Fruit fly (Drosophila melanogaster) whole organism, embryonic: ENCODE measurements around the gene kibra.
A peak's percentile ranks its signal among the peaks of the same experiment; 100 is the strongest.

Experiments used
- Ada2b ChIP-seq: fragments of 200-800 bp; sonication (Bioruptor generic); IDR thresholded peaks from 2 replicates; pipeline ENCODE4 v1.3.6; 2022; ENCODE audit warnings: missing biosample characterization, missing genetic modification characterization
- Atf3 ChIP-seq: fragments of 200-800 bp; sonication (Bioruptor generic); optimal IDR thresholded peaks from 3 replicates; lab custom pipeline; 2016; ENCODE audit warnings: missing biosample characterization, missing genetic modification characterization
- B-H1 ChIP-seq: fragments of 200-800 bp; sonication (Bioruptor generic); IDR thresholded peaks from 3 replicates; pipeline ENCODE4 v1.3.6; 2022; ENCODE audit warnings: missing biosample characterization, missing genetic modification characterization
- CG10565 ChIP-seq: fragments of 200-800 bp; sonication (Bioruptor generic); optimal IDR thresholded peaks from 3 replicates; lab custom pipeline; 2016; ENCODE audit warnings: missing biosample characterization, mild to moderate bottlenecking, missing genetic modification characterization
- CG10979 ChIP-seq: fragments of 200-800 bp; sonication (Bioruptor generic); optimal IDR thresholded peaks from 2 replicates; lab custom pipeline; 2018; ENCODE audit warnings: missing biosample characterization, mild to moderate bottlenecking, missing genetic modification characterization, moderate library complexity
- CG11085 ChIP-seq: fragments of 200-800 bp; sonication (Bioruptor generic); IDR thresholded peaks from 2 replicates; pipeline ENCODE4 v1.3.6; 2022; ENCODE audit warnings: missing biosample characterization, missing genetic modification characterization
- CG11723 ChIP-seq: fragments of 200-800 bp; sonication (Bioruptor generic); optimal IDR thresholded peaks from 2 replicates; lab custom pipeline; 2017; ENCODE audit warnings: missing biosample characterization, mild to moderate bottlenecking, missing genetic modification characterization
- CG13894 ChIP-seq: fragments of 200-800 bp; sonication (Bioruptor generic); optimal IDR thresholded peaks from 3 replicates; lab custom pipeline; 2018; ENCODE audit warnings: missing biosample characterization, mild to moderate bottlenecking, missing genetic modification characterization, moderate library complexity
- CG14441 ChIP-seq: fragments of 200-800 bp; sonication (Bioruptor generic); IDR thresholded peaks from 2 replicates; pipeline ENCODE4 v1.3.6; 2022; ENCODE audit warnings: missing biosample characterization, missing genetic modification characterization
- CG14965 ChIP-seq: fragments of 200-800 bp; sonication (Bioruptor generic); optimal IDR thresholded peaks from 2 replicates; lab custom pipeline; 2016; ENCODE audit warnings: missing biosample characterization, missing genetic modification characterization, borderline replicate concordance
- CG15269 ChIP-seq: fragments of 200-800 bp; sonication (Bioruptor generic); optimal IDR thresholded peaks from 2 replicates; lab custom pipeline; 2018; ENCODE audit warnings: missing biosample characterization, mild to moderate bottlenecking, missing genetic modification characterization, moderate library complexity
- CG15696 ChIP-seq: fragments of 200-800 bp; sonication (Bioruptor generic); optimal IDR thresholded peaks from 2 replicates; lab custom pipeline; 2019; ENCODE audit warnings: missing biosample characterization, mild to moderate bottlenecking, missing genetic modification characterization, moderate library complexity
- CG17359 ChIP-seq: fragments of 200-800 bp; sonication (Bioruptor generic); optimal IDR thresholded peaks from 3 replicates; lab custom pipeline; 2018; ENCODE audit warnings: missing biosample characterization, mild to moderate bottlenecking, missing genetic modification characterization, moderate library complexity
- CG17612 ChIP-seq: fragments of 200-800 bp; sonication (Bioruptor generic); IDR thresholded peaks from 2 replicates; pipeline ENCODE4 v1.3.6; 2022; ENCODE audit warnings: missing biosample characterization, missing genetic modification characterization
- CG17829 ChIP-seq: fragments of 200-800 bp; optimal IDR thresholded peaks from 2 replicates; lab custom pipeline; 2019; ENCODE audit warnings: missing biosample characterization, mild to moderate bottlenecking, missing genetic modification characterization, moderate library complexity
- CG18262 ChIP-seq: fragments of 200-800 bp; optimal IDR thresholded peaks from 3 replicates; lab custom pipeline; 2019; ENCODE audit warnings: missing biosample characterization, mild to moderate bottlenecking, missing genetic modification characterization, moderate library complexity
- CG30431 ChIP-seq: fragments of 200-800 bp; sonication (Bioruptor generic); optimal IDR thresholded peaks from 2 replicates; lab custom pipeline; 2017; ENCODE audit warnings: missing biosample characterization, missing genetic modification characterization
- CG33213 ChIP-seq: fragments of 200-800 bp; sonication (Bioruptor generic); optimal IDR thresholded peaks from 3 replicates; lab custom pipeline; 2016; ENCODE audit warnings: missing biosample characterization, missing genetic modification characterization
- CG4328 ChIP-seq: fragments of 200-800 bp; sonication (Bioruptor generic); optimal IDR thresholded peaks from 3 replicates; lab custom pipeline; 2017; ENCODE audit warnings: missing biosample characterization, missing genetic modification reagents, missing genetic modification characterization
- CG4360 ChIP-seq: fragments of 200-800 bp; sonication (Bioruptor generic); IDR thresholded peaks from 2 replicates; pipeline ENCODE4 v1.3.6; 2022; ENCODE audit warnings: missing biosample characterization, missing genetic modification characterization
- CG43689 ChIP-seq: fragments of 200-800 bp; sonication (Bioruptor generic); IDR thresholded peaks from 2 replicates; pipeline ENCODE4 v1.3.6; 2022; ENCODE audit warnings: missing biosample characterization, missing genetic modification characterization
- CG7271 ChIP-seq: fragments of 200-800 bp; sonication (Bioruptor generic); optimal IDR thresholded peaks from 2 replicates; lab custom pipeline; 2018; ENCODE audit warnings: missing biosample characterization, mild to moderate bottlenecking, missing genetic modification characterization, moderate library complexity
- CG7786 ChIP-seq: fragments of 200-800 bp; sonication (Bioruptor generic); optimal IDR thresholded peaks from 2 replicates; lab custom pipeline; 2016; ENCODE audit warnings: missing biosample characterization, missing genetic modification characterization
- CG9876 ChIP-seq: fragments of 200-800 bp; sonication (Bioruptor generic); optimal IDR thresholded peaks from 2 replicates; lab custom pipeline; 2016; ENCODE audit warnings: missing biosample characterization, missing genetic modification characterization
- D ChIP-seq, 2 experiments: fragments of 200-800 bp in 1 of 2; fragments of >200 bp in 1 of 2; sonication (Bioruptor generic) in 1 of 2; optimal IDR thresholded peaks; 2 replicates in 1 of 2; 3 replicates in 1 of 2; lab custom pipeline; 2017; ENCODE audit warnings: mild to moderate bottlenecking in 1 of 2, missing biosample characterization in 1 of 2, missing genetic modification characterization in 1 of 2, missing genetic modification reagents in 1 of 2
- D19A ChIP-seq: fragments of 200-800 bp; optimal IDR thresholded peaks from 3 replicates; lab custom pipeline; 2019; ENCODE audit warnings: missing biosample characterization, mild to moderate bottlenecking, missing genetic modification characterization, moderate library complexity
- Doc2 ChIP-seq: fragments of 200-800 bp; sonication (Bioruptor generic); IDR thresholded peaks from 2 replicates; pipeline ENCODE4 v1.3.6; 2022; ENCODE audit warnings: missing biosample characterization, missing genetic modification characterization
- Drgx ChIP-seq: fragments of 200-800 bp; sonication (Bioruptor generic); IDR thresholded peaks from 2 replicates; pipeline ENCODE4 v1.3.6; 2022; ENCODE audit warnings: missing biosample characterization, missing genetic modification characterization
- Elba2 ChIP-seq: fragments of 200-800 bp; sonication (Bioruptor generic); optimal IDR thresholded peaks from 3 replicates; lab custom pipeline; 2016; ENCODE audit warnings: missing biosample characterization, missing genetic modification characterization
- Hand ChIP-seq: fragments of 200-800 bp; sonication (Bioruptor generic); optimal IDR thresholded peaks from 2 replicates; lab custom pipeline; 2017; ENCODE audit warnings: mild to moderate bottlenecking, missing biosample characterization, missing genetic modification reagents, missing genetic modification characterization
- Hr78 ChIP-seq, 2 experiments: fragments of 200-800 bp in 1 of 2; fragments of >200 bp in 1 of 2; sonication (Bioruptor generic) in 1 of 2; optimal IDR thresholded peaks; 2 replicates each; lab custom pipeline; 2017 to 2019; ENCODE audit warnings: missing biosample characterization in 2 of 2, missing genetic modification characterization in 2 of 2, mild to moderate bottlenecking in 1 of 2, moderate library complexity in 1 of 2
- NK7.1 ChIP-seq: fragments of 200-800 bp; sonication (Bioruptor generic); optimal IDR thresholded peaks from 3 replicates; lab custom pipeline; 2016; ENCODE audit warnings: missing biosample characterization, missing genetic modification characterization
- Neu2 ChIP-seq: fragments of 200-800 bp; sonication (Bioruptor generic); optimal IDR thresholded peaks from 3 replicates; lab custom pipeline; 2016; ENCODE audit warnings: missing biosample characterization, missing genetic modification characterization, borderline replicate concordance
- Rfx ChIP-seq: fragments of 200-800 bp; sonication (Bioruptor generic); IDR thresholded peaks from 2 replicates; pipeline ENCODE4 v1.3.6; 2022; ENCODE audit warnings: missing biosample characterization, missing genetic modification characterization
- aop ChIP-seq: fragments of 200-800 bp; sonication (Bioruptor generic); IDR thresholded peaks from 2 replicates; pipeline ENCODE4 v1.3.6; 2022; ENCODE audit warnings: missing biosample characterization, missing genetic modification characterization
- br ChIP-seq: fragments of >200 bp; optimal IDR thresholded peaks from 2 replicates; lab custom pipeline; 2017
- cas ChIP-seq: fragments of 200-800 bp; sonication (Bioruptor generic); IDR thresholded peaks from 2 replicates; pipeline ENCODE4 v1.3.6; 2022; ENCODE audit warnings: missing biosample characterization, missing genetic modification characterization
- cwo ChIP-seq: fragments of 200-800 bp; sonication (Bioruptor generic); optimal IDR thresholded peaks from 3 replicates; lab custom pipeline; 2017; ENCODE audit warnings: missing biosample characterization, missing genetic modification characterization, mild to moderate bottlenecking, moderate library complexity, missing genetic modification reagents
- dmrt11E ChIP-seq: fragments of 200-800 bp; sonication (Bioruptor generic); optimal IDR thresholded peaks from 3 replicates; lab custom pipeline; 2018; ENCODE audit warnings: missing biosample characterization, mild to moderate bottlenecking, missing genetic modification characterization, moderate library complexity
- emc ChIP-seq: fragments of 200-800 bp; sonication (Bioruptor generic); optimal IDR thresholded peaks from 2 replicates; lab custom pipeline; 2016; ENCODE audit warnings: missing biosample characterization, missing genetic modification characterization
- ewg ChIP-seq: fragments of 200-800 bp; sonication (Bioruptor generic); optimal IDR thresholded peaks from 3 replicates; lab custom pipeline; 2017; ENCODE audit warnings: mild to moderate bottlenecking, missing biosample characterization, missing genetic modification reagents, missing genetic modification characterization
- fd96Cb ChIP-seq: fragments of 200-800 bp; sonication (Bioruptor generic); optimal IDR thresholded peaks from 2 replicates; lab custom pipeline; 2018; ENCODE audit warnings: missing biosample characterization, mild to moderate bottlenecking, missing genetic modification characterization, moderate library complexity
- ftz-f1 ChIP-seq: fragments of 200-800 bp; sonication (Bioruptor generic); optimal IDR thresholded peaks from 2 replicates; lab custom pipeline; 2016; ENCODE audit warnings: missing biosample characterization, missing genetic modification characterization
- pita ChIP-seq: fragments of 200-800 bp; sonication (Bioruptor generic); optimal IDR thresholded peaks from 2 replicates; lab custom pipeline; 2017; ENCODE audit warnings: missing biosample characterization, mild to moderate bottlenecking, missing genetic modification characterization
- psq ChIP-seq: fragments of 200-800 bp; sonication (Bioruptor generic); optimal IDR thresholded peaks from 2 replicates; lab custom pipeline; 2017; ENCODE audit warnings: missing biosample characterization, missing genetic modification characterization
- ro ChIP-seq: fragments of 200-800 bp; sonication (Bioruptor generic); IDR thresholded peaks from 2 replicates; pipeline ENCODE4 v1.3.6; 2022; ENCODE audit warnings: missing biosample characterization, missing genetic modification characterization
- sug ChIP-seq: fragments of 200-800 bp; optimal IDR thresholded peaks from 2 replicates; lab custom pipeline; 2019; ENCODE audit warnings: missing biosample characterization, mild to moderate bottlenecking, missing genetic modification characterization, moderate library complexity
- trh ChIP-seq: fragments of 200-800 bp; sonication (Bioruptor generic); optimal IDR thresholded peaks from 2 replicates; lab custom pipeline; 2016; ENCODE audit warnings: missing biosample characterization, missing genetic modification characterization
- vfl ChIP-seq: fragments of 200-800 bp; sonication (Bioruptor generic); optimal IDR thresholded peaks from 2 replicates; lab custom pipeline; 2016; ENCODE audit warnings: missing biosample characterization, missing genetic modification characterization
- wor ChIP-seq: fragments of 200-800 bp; sonication (Bioruptor generic); IDR thresholded peaks from 2 replicates; pipeline ENCODE4 v1.3.6; 2022; ENCODE audit warnings: missing biosample characterization, missing genetic modification characterization

Gene kibra

DNA sequence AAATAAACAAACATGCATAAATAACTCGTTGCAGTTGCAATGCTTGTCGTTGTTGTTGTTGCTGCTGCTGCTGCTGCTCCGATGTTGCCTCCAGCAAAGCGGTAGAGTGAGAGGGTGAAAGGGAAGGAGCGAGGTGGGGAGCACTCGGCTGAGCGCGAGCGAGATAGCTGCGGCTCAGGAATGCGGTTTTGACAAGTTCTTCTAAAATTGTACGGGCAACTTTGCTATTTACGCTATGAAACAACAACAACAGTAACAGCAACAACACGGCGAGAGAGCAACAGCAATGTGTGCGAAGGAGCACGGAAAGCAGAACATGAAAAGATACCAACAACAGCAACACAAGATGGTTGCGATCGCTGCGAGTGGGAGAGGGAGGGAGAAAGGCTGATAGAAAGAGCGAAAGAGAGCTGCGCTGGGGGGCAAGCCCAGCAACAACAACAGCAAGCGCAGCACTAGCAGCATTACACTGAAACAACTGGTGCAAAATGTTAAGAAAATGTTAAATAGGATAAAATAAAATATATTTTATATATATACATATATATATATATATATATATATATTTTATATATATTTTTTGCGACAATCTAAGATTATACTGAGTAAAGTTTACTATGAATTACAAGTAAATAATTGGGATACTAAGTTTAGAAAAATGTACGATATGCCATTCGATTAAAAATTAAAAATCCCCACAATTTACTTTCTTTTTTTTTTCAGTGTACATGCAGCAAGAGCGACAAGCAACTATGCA lies 9.7 kb downstream of the kibra start (continued):
- no peak for TF ChIP-seq pita (GFP tag; lab: Kevin White, UChicago)
- no peak for TF ChIP-seq D (optimal IDR thresholded peaks at IDR 0.05; lab: Kevin White, UChicago)
- TF ChIP-seq D (GFP tag; optimal IDR thresholded peaks at IDR 0.05; lab: Kevin White, UChicago) = peak; percentile 95
- peak; percentile 100 for TF ChIP-seq CG4360
- no peak for TF ChIP-seq Atf3 (GFP tag; lab: Kevin White, UChicago)
- no peak for TF ChIP-seq wor (GFP tag; lab: Robert Waterston, UW)
- TF ChIP-seq Elba2 = no peak
- TF ChIP-seq CG17359 (tag; lab: Kevin White, UChicago) = peak; percentile 90
- peak; percentile 93 for TF ChIP-seq fd96Cb (tag; lab: Kevin White, UChicago)
- peak; percentile 92 for TF ChIP-seq CG18262 (tag; lab: Kevin White, UChicago)
- peak; percentile 88 for TF ChIP-seq dmrt11E
- TF ChIP-seq CG7786 (GFP tag; lab: Kevin White, UChicago) = no peak
- TF ChIP-seq CG30431 (GFP tag; lab: Kevin White, UChicago) = peak; percentile 24
- no peak for TF ChIP-seq br (lab: Kevin White, UChicago)
- TF ChIP-seq CG4328 (GFP tag; lab: Kevin White, UChicago) = peak; percentile 64
- TF ChIP-seq cwo (GFP tag; lab: Kevin White, UChicago) = peak; percentile 54
- TF ChIP-seq B-H1 (GFP tag; lab: Robert Waterston, UW) = no peak
- TF ChIP-seq CG17829 = peak; percentile 91
- TF ChIP-seq CG33213 (GFP tag; lab: Kevin White, UChicago) = no peak
- TF ChIP-seq vfl (GFP tag; lab: Kevin White, UChicago) = peak; percentile 11
- no peak for TF ChIP-seq Neu2 (GFP tag; lab: Kevin White, UChicago)
- no peak for TF ChIP-seq trh
- TF ChIP-seq CG9876 (GFP tag; lab: Kevin White, UChicago) = no peak
- no peak for TF ChIP-seq CG13894 (tag; lab: Kevin White, UChicago)
- TF ChIP-seq cas (GFP tag; lab: Robert Waterston, UW) = no peak
- peak; percentile 84 for TF ChIP-seq sug (tag; lab: Kevin White, UChicago)
- no peak for TF ChIP-seq Drgx (GFP tag; lab: Robert Waterston, UW)
- no peak for TF ChIP-seq Hand (GFP tag; lab: Kevin White, UChicago)
- no peak for TF ChIP-seq CG14441 (GFP tag; lab: Robert Waterston, UW)
- TF ChIP-seq aop (GFP tag; lab: Robert Waterston, UW) = no peak
- TF ChIP-seq CG10979 (tag; lab: Kevin White, UChicago) = peak; percentile 97
- TF ChIP-seq Hr78 (GFP tag; optimal IDR thresholded peaks at IDR 0.05; lab: Kevin White, UChicago) = no peak
- TF ChIP-seq CG10565 = peak; percentile 18
- TF ChIP-seq Rfx = no peak
- 0 out of 2 replicates have a peak, but pooled peaks have one; percentile 8 for TF ChIP-seq Ada2b (GFP tag; lab: Robert Waterston, UW)
- peak; percentile 91 for TF ChIP-seq CG15696 (tag; lab: Kevin White, UChicago)
- no peak for TF ChIP-seq CG17612 (GFP tag; lab: Robert Waterston, UW)
- TF ChIP-seq psq (GFP tag; lab: Kevin White, UChicago) = peak; percentile 91
- peak; percentile 69 for TF ChIP-seq CG15269 (tag; lab: Kevin White, UChicago)
- TF ChIP-seq emc (GFP tag; lab: Kevin White, UChicago) = no peak
- TF ChIP-seq D19A = peak; percentile 87
- TF ChIP-seq CG11723 (GFP tag; lab: Kevin White, UChicago) = no peak
- TF ChIP-seq NK7.1 = no peak
- TF ChIP-seq CG11085 (GFP tag; lab: Robert Waterston, UW) = no peak
- no peak for TF ChIP-seq ro (GFP tag; lab: Robert Waterston, UW)
- TF ChIP-seq CG14965 = no peak
- peak; percentile 36 for TF ChIP-seq ewg
- TF ChIP-seq CG43689 (GFP tag; lab: Robert Waterston, UW) = no peak
- no peak for TF ChIP-seq Doc2 (GFP tag; lab: Robert Waterston, UW)
- no peak for TF ChIP-seq ftz-f1 (GFP tag; lab: Kevin White, UChicago)
- TF ChIP-seq CG7271 (tag; lab: Kevin White, UChicago) = peak; percentile 29
